Worm (Caenorhabditis elegans): ENCODE results near the gene fut-4.

DNA sequence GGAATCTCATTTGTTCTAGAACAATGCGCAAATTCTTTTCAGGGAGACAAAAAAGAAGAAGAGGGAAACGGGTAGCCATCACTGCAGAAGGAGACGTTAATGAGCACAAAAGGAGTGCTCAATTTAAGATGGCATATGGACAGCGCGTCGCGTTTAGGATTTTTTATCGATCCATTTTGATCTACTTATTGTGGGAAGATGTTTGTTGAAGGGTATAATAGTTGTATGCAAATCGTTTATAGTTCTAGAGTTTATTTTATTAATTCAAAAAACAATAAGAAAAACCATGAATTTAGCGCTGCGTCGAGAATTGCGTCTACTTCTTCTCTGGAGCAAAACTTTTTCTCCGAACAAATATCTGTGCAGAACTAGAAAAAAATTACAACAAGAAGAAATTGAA lies 48.8 kb downstream of the fut-4 start, which contains the start of gene sdz-9:
- TF ChIP-seq ama-1 (optimal IDR thresholded peaks at IDR 0.05) (no peak), fos-1 (tag; optimal IDR thresholded peaks at IDR 0.05) (no peak), mep-1 (tag; optimal IDR thresholded peaks at IDR 0.05) (no peak), jun-1 (tag; optimal IDR thresholded peaks at IDR 0.05) (no peak), ceh-82 (tag; optimal IDR thresholded peaks at IDR 0.05) (no peak), unc-62 (GFP tag; optimal IDR thresholded peaks at IDR 0.05 in 1 of 2) (peak in 1 of 2 experiments; percentile 10), unc-62 (tag; optimal IDR thresholded peaks at IDR 0.05) (no peak), ztf-11 (tag; optimal IDR thresholded peaks at IDR 0.05) (no peak), mdt-29 (GFP tag; IDR thresholded peaks at IDR 0.05) (no peak), dmd-8 (GFP tag; IDR thresholded peaks at IDR 0.05) (no peak), ztf-7 (tag; optimal IDR thresholded peaks at IDR 0.05) (no peak)
